Fruit fly (Drosophila melanogaster) whole organism, pupa: ENCODE measurements around the gene CARPB.

Experiments used
- CG13204 ChIP-seq: fragments of 200-800 bp; sonication (Bioruptor generic); optimal IDR thresholded peaks from 2 replicates; lab custom pipeline; 2018; ENCODE audit warnings: missing biosample characterization, mild to moderate bottlenecking, missing genetic modification characterization, moderate library complexity
- CG32121 ChIP-seq: fragments of 200-800 bp; sonication (Bioruptor generic); IDR thresholded peaks from 2 replicates; pipeline ENCODE4 v1.3.6; 2022; ENCODE audit warnings: missing biosample characterization, missing genetic modification characterization
- D1 ChIP-seq: fragments of 200-800 bp; sonication (Bioruptor generic); optimal IDR thresholded peaks from 2 replicates; lab custom pipeline; 2018; ENCODE audit warnings: missing biosample characterization, mild to moderate bottlenecking, missing genetic modification characterization, moderate library complexity
- rn ChIP-seq: fragments of 200-800 bp; sonication (Bioruptor generic); IDR thresholded peaks from 2 replicates; pipeline ENCODE4 v1.3.6; 2022; ENCODE audit warnings: missing biosample characterization, missing genetic modification characterization

DNA sequence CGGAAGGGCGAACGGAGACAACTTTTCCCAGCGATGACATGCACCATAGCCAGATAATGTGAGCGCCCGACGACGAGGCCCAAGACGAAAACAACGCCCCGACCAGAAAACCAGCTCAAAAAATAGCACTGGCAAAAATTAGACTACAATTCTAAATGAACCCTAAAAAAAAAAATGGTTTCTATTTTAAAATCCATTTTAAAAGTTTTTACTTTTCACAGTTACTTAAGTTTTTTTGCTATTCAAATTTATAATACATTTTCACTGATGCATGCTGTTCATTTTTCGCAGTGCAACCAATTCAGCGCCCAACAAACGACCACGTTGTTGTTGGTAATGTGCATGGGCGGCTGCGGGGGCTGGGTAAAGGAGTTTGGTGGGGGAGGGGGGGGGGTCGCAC lies 4.3 kb downstream of the CARPB start:
- TF ChIP-seq D1 (tag; lab: Kevin White, UChicago) (peak; percentile 6), CG32121 (GFP tag; lab: Robert Waterston, UW) (peak; percentile 69), rn (GFP tag; lab: Robert Waterston, UW) (no peak), CG13204 (no peak)
